Worm (Caenorhabditis elegans): Measurements from ENCODE around the gene srj-39.

DNA sequence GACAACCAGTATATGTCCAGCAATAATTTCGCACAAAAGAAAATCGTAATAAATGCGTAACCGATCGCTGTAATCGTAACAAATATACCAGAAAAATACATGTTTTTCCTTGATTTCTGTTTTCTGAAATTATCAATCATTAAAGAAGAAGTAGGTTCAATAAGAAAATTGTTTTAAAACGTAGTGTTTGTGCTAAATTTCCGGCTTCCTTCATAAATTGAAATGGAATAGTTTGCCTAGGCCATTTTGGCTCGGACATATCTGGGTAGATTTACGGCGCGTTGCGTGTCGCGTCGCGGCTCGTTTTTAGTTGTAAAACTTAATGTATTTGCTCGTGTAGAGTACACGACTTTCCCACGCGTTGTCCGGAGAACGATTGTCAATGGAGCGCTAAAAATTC lies 21.4 kb upstream of the srj-39 start, which contains the start of gene F38H12.5:
- TF ChIP-seq lsy-2 (tag; optimal IDR thresholded peaks at IDR 0.05), result no peak
- TF ChIP-seq M03D4.4 (tag; optimal IDR thresholded peaks at IDR 0.05), result no peak
- no peak for TF ChIP-seq unc-39 (tag; optimal IDR thresholded peaks at IDR 0.05)
- TF ChIP-seq tbx-8 (GFP tag; optimal IDR thresholded peaks at IDR 0.05), result no peak
- no peak for TF ChIP-seq ces-1 (GFP tag; optimal IDR thresholded peaks at IDR 0.05)
- TF ChIP-seq ceh-83 (GFP tag; optimal IDR thresholded peaks at IDR 0.05), result no peak
- TF ChIP-seq nhr-237 (tag; optimal IDR thresholded peaks at IDR 0.05), result no peak
- no peak for TF ChIP-seq sem-2 (GFP tag; optimal IDR thresholded peaks at IDR 0.05)
- TF ChIP-seq snpc-4 (tag; optimal IDR thresholded peaks at IDR 0.05), result no peak
